In genomic region chr3R:29259466-29260132, dm6 we compare ENCODE assay signal across 1 fruit fly cellular context.
TF ChIP-seq lines count a peak whose summit lies in the region.

No protein-coding gene starts in this region.

TF ChIP-seq in whole organism, embryonic, 481 proteins besides CTCF, POLR2A, EP300 and RAD21 (continued from another document):
- TF ChIP-seq tap (tag; optimal IDR thresholded peaks at IDR 0.05; lab: Kevin White, UChicago) (peak; percentile 3), CG6175 (GFP tag; IDR thresholded peaks at IDR 0.05; lab: Robert Waterston, UW) (no peak), dysf (GFP tag; IDR thresholded peaks at IDR 0.05; lab: Robert Waterston, UW) (no peak), Dek (tag; optimal IDR thresholded peaks at IDR 0.05; lab: Kevin White, UChicago) (no peak), CG17361 (GFP tag; IDR thresholded peaks at IDR 0.05; lab: Robert Waterston, UW) (no peak), Hr51 (GFP tag; optimal IDR thresholded peaks at IDR 0.05; lab: Kevin White, UChicago) (peak in 1 of 2 experiments; percentile 27), CG2678 (tag; optimal IDR thresholded peaks at IDR 0.05; lab: Kevin White, UChicago) (peak; percentile 27), CG11504 (tag; optimal IDR thresholded peaks at IDR 0.05; lab: Kevin White, UChicago) (peak; percentile 27), twi (tag; optimal IDR thresholded peaks at IDR 0.05; lab: Kevin White, UChicago) (peak; percentile 94), hb (GFP tag; IDR thresholded peaks at IDR 0.05; lab: Robert Waterston, UW; ENCODE audit: partially characterized antibody) (no peak), row (GFP tag; IDR thresholded peaks at IDR 0.05; lab: Robert Waterston, UW) (peak; percentile 46), CG17359 (tag; optimal IDR thresholded peaks at IDR 0.05; lab: Kevin White, UChicago) (peak; percentile 13), sens-2 (GFP tag; IDR thresholded peaks at IDR 0.05; lab: Robert Waterston, UW) (no peak), Bgb (GFP tag; IDR thresholded peaks at IDR 0.05; lab: Robert Waterston, UW; ENCODE audit: partially characterized antibody) (no peak), D19A (tag; optimal IDR thresholded peaks at IDR 0.05; lab: Kevin White, UChicago) (peak; percentile 93), CG42726 (GFP tag; IDR thresholded peaks at IDR 0.05; lab: Robert Waterston, UW; ENCODE audit: partially characterized antibody) (no peak), CG10267 (tag; optimal IDR thresholded peaks at IDR 0.05; lab: Kevin White, UChicago) (no peak)
